Worm (Caenorhabditis elegans) whole organism, L1 larva: Measurements from ENCODE around the gene Y116F11B.2.

Experiments used
- F16B12.6 ChIP-seq: fragments of 150-350 bp; optimal IDR thresholded peaks from 2 replicates; lab custom pipeline; 2014; ENCODE audit warnings: missing biosample characterization, missing genetic modification characterization
- alr-1 ChIP-seq: fragments of 200-800 bp; sonication (Bioruptor generic); optimal IDR thresholded peaks from 2 replicates; lab custom pipeline; 2018; ENCODE audit warnings: borderline replicate concordance, mild to moderate bottlenecking, missing genetic modification characterization, missing compliant biosample characterization
- aly-2 ChIP-seq: fragments of 150-350 bp; optimal IDR thresholded peaks from 2 replicates; lab custom pipeline; 2014; ENCODE audit warnings: missing biosample characterization, missing genetic modification characterization
- blmp-1 ChIP-seq: fragments of 150-350 bp; optimal IDR thresholded peaks from 2 replicates; lab custom pipeline; 2014; ENCODE audit warnings: missing biosample characterization, missing genetic modification characterization
- ceh-63 ChIP-seq: fragments of 200-800 bp; sonication (Bioruptor generic); optimal IDR thresholded peaks from 2 replicates; lab custom pipeline; 2018; ENCODE audit warnings: mild to moderate bottlenecking, missing genetic modification characterization, missing compliant biosample characterization
- ceh-82 ChIP-seq, 3 experiments: fragments of 150-350 bp in 1 of 3; sonication (generic microtip) in 2 of 3; optimal IDR thresholded peaks; 2 replicates each; lab custom pipeline; 2014 to 2017; ENCODE audit warnings: missing biosample characterization in 3 of 3, missing genetic modification characterization in 3 of 3
- ceh-88 ChIP-seq: fragments of 200-800 bp; sonication (Bioruptor generic); IDR thresholded peaks from 2 replicates; pipeline ENCODE4 v1.3.6; 2022; ENCODE audit warnings: missing genetic modification characterization, missing compliant biosample characterization
- efl-1 ChIP-seq, 4 experiments: fragments of 150-350 bp; optimal IDR thresholded peaks in 3 of 4; peaks in 1 of 4; 1 replicate in 1 of 4; 2 replicates in 3 of 4; lab custom pipeline; 2014; ENCODE audit warnings: missing biosample characterization in 2 of 4, missing genetic modification characterization in 2 of 4, missing genetic modification reagents in 2 of 4
- egl-27 ChIP-seq, 2 experiments: fragments of 150-350 bp in 1 of 2; sonication (generic microtip); optimal IDR thresholded peaks; 3 replicates each; lab custom pipeline; 2017 to 2018; ENCODE audit warnings: missing biosample characterization in 2 of 2, missing genetic modification characterization in 2 of 2, missing genetic modification reagents in 2 of 2
- elt-2 ChIP-seq: sonication (generic microtip); optimal IDR thresholded peaks from 2 replicates; lab custom pipeline; 2016; ENCODE audit warnings: missing genetic modification characterization, mild to moderate bottlenecking, inconsistent platforms, missing compliant biosample characterization, missing genetic modification reagents
- fkh-10 ChIP-seq: sonication (generic microtip); optimal IDR thresholded peaks from 2 replicates; lab custom pipeline; 2017; ENCODE audit warnings: missing biosample characterization, missing genetic modification reagents, missing genetic modification characterization
- fkh-8 ChIP-seq: sonication (generic microtip); optimal IDR thresholded peaks from 2 replicates; lab custom pipeline; 2016; ENCODE audit warnings: mild to moderate bottlenecking, missing genetic modification characterization, missing compliant biosample characterization
- fos-1 ChIP-seq: fragments of 150-350 bp; optimal IDR thresholded peaks from 2 replicates; lab custom pipeline; 2014; ENCODE audit warnings: missing biosample characterization, missing genetic modification characterization
- hlh-17 ChIP-seq: fragments of 200-800 bp; sonication (Bioruptor generic); optimal IDR thresholded peaks from 2 replicates; lab custom pipeline; 2018; ENCODE audit warnings: missing genetic modification characterization, mild to moderate bottlenecking, missing compliant biosample characterization, moderate library complexity, borderline replicate concordance
- hpl-2 ChIP-seq: fragments of 150-350 bp; optimal IDR thresholded peaks from 2 replicates; lab custom pipeline; 2014; ENCODE audit warnings: missing biosample characterization, missing genetic modification reagents, missing genetic modification characterization
- jun-1 ChIP-seq: fragments of 150-350 bp; optimal IDR thresholded peaks from 2 replicates; lab custom pipeline; 2014; ENCODE audit warnings: missing biosample characterization, missing genetic modification reagents, missing genetic modification characterization
- lin-14 ChIP-seq: fragments of 200-800 bp; sonication (Bioruptor generic); optimal IDR thresholded peaks from 2 replicates; lab custom pipeline; 2018; ENCODE audit warnings: mild to moderate bottlenecking, missing genetic modification characterization, moderate library complexity, missing compliant biosample characterization
- lin-35 ChIP-seq, 2 experiments: fragments of 150-350 bp; optimal IDR thresholded peaks; 2 replicates each; lab custom pipeline; 2014; ENCODE audit warnings: missing biosample characterization in 2 of 2, missing genetic modification characterization in 2 of 2, missing genetic modification reagents in 2 of 2
- lin-39 ChIP-seq: fragments of 150-350 bp; optimal IDR thresholded peaks from 2 replicates; lab custom pipeline; 2014; ENCODE audit warnings: missing biosample characterization, missing genetic modification reagents, missing genetic modification characterization
- mdl-1 ChIP-seq, 2 experiments: fragments of 150-350 bp; optimal IDR thresholded peaks; 2 replicates each; lab custom pipeline; 2014 to 2017; ENCODE audit warnings: missing biosample characterization in 2 of 2, missing genetic modification characterization in 2 of 2, inconsistent platforms in 1 of 2
- mep-1 ChIP-seq: fragments of 150-350 bp; optimal IDR thresholded peaks from 2 replicates; lab custom pipeline; 2014; ENCODE audit warnings: missing biosample characterization, missing genetic modification characterization
- nhr-11 ChIP-seq: fragments of 150-350 bp; optimal IDR thresholded peaks from 2 replicates; lab custom pipeline; 2014; ENCODE audit warnings: missing biosample characterization, missing genetic modification characterization
- nhr-19 ChIP-seq: fragments of 200-800 bp; sonication (Bioruptor generic); conservative IDR thresholded peaks from 2 replicates; pipeline ENCODE4 v1.3.6; 2022; ENCODE audit warnings: missing genetic modification characterization, missing compliant biosample characterization
- nhr-20 ChIP-seq: sonication (generic microtip); optimal IDR thresholded peaks from 2 replicates; lab custom pipeline; 2016; ENCODE audit warnings: mild to moderate bottlenecking, missing genetic modification characterization, missing compliant biosample characterization
- nhr-71 ChIP-seq: sonication (generic microtip); optimal IDR thresholded peaks from 2 replicates; lab custom pipeline; 2016; ENCODE audit warnings: mild to moderate bottlenecking, missing genetic modification characterization, moderate library complexity, missing compliant biosample characterization
- nhr-77 ChIP-seq: fragments of 150-350 bp; optimal IDR thresholded peaks from 2 replicates; lab custom pipeline; 2014; ENCODE audit warnings: missing biosample characterization, missing genetic modification characterization
- nhr-84 ChIP-seq: sonication (generic microtip); optimal IDR thresholded peaks from 2 replicates; lab custom pipeline; 2017; ENCODE audit warnings: missing biosample characterization, missing genetic modification characterization
- nhr-85 ChIP-seq: sonication (generic microtip); peaks from one replicate; lab custom pipeline; 2016; ENCODE audit warnings: missing genetic modification characterization, inconsistent platforms, missing compliant biosample characterization
- nhr-90 ChIP-seq: sonication (generic microtip); optimal IDR thresholded peaks from 2 replicates; lab custom pipeline; 2016; ENCODE audit warnings: mild to moderate bottlenecking, missing genetic modification characterization, missing compliant biosample characterization; ENCODE audit not compliant: poor library complexity
- pax-3 ChIP-seq: fragments of 200-800 bp; sonication (Bioruptor generic); optimal IDR thresholded peaks from 2 replicates; lab custom pipeline; 2018; ENCODE audit warnings: mild to moderate bottlenecking, missing genetic modification characterization, moderate library complexity, missing compliant biosample characterization
- pqm-1 ChIP-seq: sonication (generic microtip); optimal IDR thresholded peaks from 3 replicates; lab custom pipeline; 2017; ENCODE audit warnings: missing biosample characterization, missing genetic modification characterization
- skn-1 ChIP-seq: fragments of 150-350 bp; optimal IDR thresholded peaks from 2 replicates; lab custom pipeline; 2014; ENCODE audit warnings: missing biosample characterization, missing genetic modification characterization
- snpc-4 ChIP-seq: fragments of 150-350 bp; optimal IDR thresholded peaks from 2 replicates; lab custom pipeline; 2014; ENCODE audit warnings: missing biosample characterization, missing genetic modification characterization
- snu-23 ChIP-seq: sonication (generic microtip); optimal IDR thresholded peaks from 2 replicates; lab custom pipeline; 2016; ENCODE audit warnings: missing genetic modification characterization, missing compliant biosample characterization
- tbx-2 ChIP-seq: sonication (generic microtip); optimal IDR thresholded peaks from 2 replicates; lab custom pipeline; 2016; ENCODE audit warnings: missing genetic modification characterization, missing compliant biosample characterization
- unc-86 ChIP-seq: sonication (generic microtip); optimal IDR thresholded peaks from 2 replicates; lab custom pipeline; 2016; ENCODE audit warnings: missing genetic modification characterization, missing compliant biosample characterization
- zip-4 ChIP-seq: fragments of 200-800 bp; sonication (Bioruptor generic); optimal IDR thresholded peaks from 2 replicates; lab custom pipeline; 2018; ENCODE audit warnings: mild to moderate bottlenecking, missing genetic modification characterization, moderate library complexity, missing compliant biosample characterization
- ztf-11 ChIP-seq, 2 experiments: sonication (generic microtip); optimal IDR thresholded peaks; 2 replicates each; lab custom pipeline; 2016 to 2017; ENCODE audit warnings: missing genetic modification characterization in 2 of 2, missing biosample characterization in 1 of 2, missing compliant biosample characterization in 1 of 2
- ztf-4 ChIP-seq: fragments of 150-350 bp; optimal IDR thresholded peaks from 2 replicates; lab custom pipeline; 2014; ENCODE audit warnings: missing biosample characterization, missing genetic modification characterization

The Y116F11B.2 gene

ce11 chrV:19801033-19801432, at the start of gene Y116F11B.2:
Gene Y116F11B.2, minus strand, starts transcription at chrV:19801133.
- TF ChIP-seq fkh-10 (GFP tag; lab: Kevin White, UChicago) (no peak), blmp-1 (tag; lab: Kevin White, UChicago) (peak; percentile 12)

- no peak for TF ChIP-seq efl-1 (optimal IDR thresholded peaks at IDR 0.05; lab: Kevin White, UChicago)
- TF ChIP-seq efl-1 (GFP tag; optimal IDR thresholded peaks at IDR 0.05 in 1 of 2; lab: Kevin White, UChicago), result peak in 1 of 2 experiments; percentile 20
- no peak for TF ChIP-seq fos-1 (tag; lab: Kevin White, UChicago)
- TF ChIP-seq nhr-90 (tag; lab: Kevin White, UChicago), result no peak
These were observed 47.1 kb upstream of the Y116F11B.2 start, which contains the start of gene Y116F11B.7 for ce11 chrV:19848014-19848413. Gene Y116F11B.7, plus strand, starts transcription at chrV:19848314.

- TF ChIP-seq egl-27 (tag; optimal IDR thresholded peaks at IDR 0.05; lab: Kevin White, UChicago) (no peak), elt-2 (tag; lab: Kevin White, UChicago) (peak; percentile 88), efl-1 (optimal IDR thresholded peaks at IDR 0.05; lab: Kevin White, UChicago) (no peak), efl-1 (GFP tag; optimal IDR thresholded peaks at IDR 0.05 in 1 of 2; lab: Kevin White, UChicago) (peak in 1 of 2 experiments; percentile 46), hlh-17 (no peak)
These were observed 45.3 kb upstream of the Y116F11B.2 start, which contains the start of gene Y116F11B.6 for ce11 chrV:19845927-19846845. Gene Y116F11B.6, minus strand, starts transcription at chrV:19845977.

- TF ChIP-seq ceh-82 (tag; optimal IDR thresholded peaks at IDR 0.05; lab: Kevin White, UChicago) (no peak), lin-39 (no peak), pqm-1 (no peak), nhr-84 (tag; lab: Kevin White, UChicago) (no peak), nhr-85 (tag; lab: Kevin White, UChicago) (no peak), F16B12.6 (no peak), zip-4 (GFP tag; lab: Kevin White, UChicago) (no peak), aly-2 (tag; lab: Kevin White, UChicago) (no peak), nhr-11 (tag; lab: Kevin White, UChicago) (no peak), lin-14 (GFP tag; lab: Kevin White, UChicago) (no peak), unc-86 (tag; lab: Kevin White, UChicago) (no peak), jun-1 (no peak), nhr-77 (no peak), hlh-17 (no peak), lin-35 (GFP tag; optimal IDR thresholded peaks at IDR 0.05; lab: Kevin White, UChicago) (no peak), ceh-88 (no peak), snu-23 (no peak), nhr-19 (GFP tag; lab: Robert Waterston, UW) (no peak), ceh-63 (GFP tag; lab: Kevin White, UChicago) (no peak)
These were observed 35.2 kb upstream of the Y116F11B.2 start, which contains the start of gene srw-38 for ce11 chrV:19836142-19836541. Gene srw-38, plus strand, starts transcription at chrV:19836442.

ce11 chrV:19831588-19831987, 30.7 kb upstream of the Y116F11B.2 start:
- TF ChIP-seq elt-2 (tag; lab: Kevin White, UChicago) (peak; percentile 25), hpl-2 (GFP tag; lab: Kevin White, UChicago) (no peak), zip-4 (GFP tag; lab: Kevin White, UChicago) (no peak), tbx-2 (tag; lab: Kevin White, UChicago) (no peak)

ce11 chrV:19830815-19831214, 29.9 kb upstream of the Y116F11B.2 start, which contains the start of gene pcp-4:
Gene pcp-4, minus strand, starts transcription at chrV:19831011.
- no peak for TF ChIP-seq mep-1
- TF ChIP-seq nhr-20 (tag; lab: Kevin White, UChicago), result no peak
- no peak for TF ChIP-seq ztf-4 (tag; lab: Kevin White, UChicago)
- no peak for TF ChIP-seq alr-1 (tag; lab: Kevin White, UChicago)
- no peak for TF ChIP-seq egl-27 (tag; optimal IDR thresholded peaks at IDR 0.05; lab: Kevin White, UChicago)
- TF ChIP-seq jun-1, result no peak
- TF ChIP-seq ztf-11 (tag; optimal IDR thresholded peaks at IDR 0.05; lab: Kevin White, UChicago), result no peak
- no peak for TF ChIP-seq mdl-1 (tag; optimal IDR thresholded peaks at IDR 0.05; lab: Kevin White, UChicago)
- no peak for TF ChIP-seq zip-4 (GFP tag; lab: Kevin White, UChicago)
- TF ChIP-seq ceh-82 (tag; optimal IDR thresholded peaks at IDR 0.05; lab: Kevin White, UChicago), result no peak
- TF ChIP-seq fkh-10 (GFP tag; lab: Kevin White, UChicago), result no peak
- no peak for TF ChIP-seq fkh-8
- TF ChIP-seq snpc-4 (tag; lab: Kevin White, UChicago), result no peak
- TF ChIP-seq skn-1 (tag; lab: Kevin White, UChicago), result no peak
- TF ChIP-seq nhr-71 (tag; lab: Kevin White, UChicago), result no peak
- no peak for TF ChIP-seq pax-3
